Worm (Caenorhabditis elegans): Measurements from ENCODE around the gene CD4.11.

DNA sequence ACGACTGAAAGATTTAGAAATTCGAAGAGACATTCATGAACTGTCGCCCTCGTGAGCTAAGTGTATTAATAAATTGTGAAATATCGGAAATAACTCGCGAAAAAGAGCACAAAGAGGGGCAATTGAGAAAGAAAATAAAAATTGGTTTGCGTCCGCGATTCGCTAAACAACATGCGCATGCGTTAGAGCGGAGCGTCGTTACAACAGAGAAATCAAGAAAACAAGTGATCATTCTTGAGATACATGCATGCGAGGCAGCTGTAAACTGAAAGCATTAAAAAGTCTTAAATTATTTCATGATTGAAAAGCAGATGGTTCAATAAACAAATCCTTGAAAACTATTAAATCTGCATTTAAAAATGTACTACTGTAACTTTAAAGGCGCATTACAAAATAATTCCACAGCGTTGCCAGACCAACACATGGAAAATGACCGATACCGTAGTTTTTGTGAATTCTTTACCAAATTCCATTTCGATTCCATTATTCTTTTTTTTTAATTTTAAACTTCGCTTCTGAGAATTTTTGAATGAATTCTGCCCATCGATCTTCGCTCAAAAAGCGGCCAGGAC is 48.6 kb upstream of the CD4.11 start, which contains the start of the genes cox-16 and syp-2:
- TF ChIP-seq repo-1 (tag; optimal IDR thresholded peaks at IDR 0.05) (no peak), die-1 (tag; optimal IDR thresholded peaks at IDR 0.05) (no peak), F33H1.4 (GFP tag; IDR thresholded peaks at IDR 0.05) (peak; percentile 89), snpc-4 (GFP tag; optimal IDR thresholded peaks at IDR 0.05) (no peak), snpc-4 (tag; optimal IDR thresholded peaks at IDR 0.05) (peak in 1 of 4 experiments; percentile 32), ztf-6 (GFP tag; IDR thresholded peaks at IDR 0.05) (no peak)
